Fruit fly (Drosophila melanogaster) whole organism: ENCODE measurements around the gene CG31205.

Source experiments
- CG8478 ChIP-seq: fragments of >200 bp; optimal IDR thresholded peaks from 2 replicates; lab custom pipeline; 2018; ENCODE audit warnings: inconsistent platforms
- Dll ChIP-seq: fragments of >200 bp; optimal IDR thresholded peaks from 2 replicates; lab custom pipeline; 2017
- EcR ChIP-seq, 2 experiments: fragments of >200 bp; optimal IDR thresholded peaks; 2 replicates each; lab custom pipeline; 2017; ENCODE audit warnings: missing biosample characterization in 2 of 2, missing genetic modification characterization in 2 of 2, missing genetic modification reagents in 2 of 2
- pan ChIP-seq: fragments of >200 bp; optimal IDR thresholded peaks from 2 replicates; lab custom pipeline; 2017
- psq ChIP-seq: fragments of >200 bp; optimal IDR thresholded peaks from 2 replicates; lab custom pipeline; 2017
- usp ChIP-seq: fragments of >200 bp; optimal IDR thresholded peaks from 2 replicates; lab custom pipeline; 2017; ENCODE audit warnings: missing biosample characterization, missing genetic modification characterization, mixed read lengths

The CG31205 gene

DNA sequence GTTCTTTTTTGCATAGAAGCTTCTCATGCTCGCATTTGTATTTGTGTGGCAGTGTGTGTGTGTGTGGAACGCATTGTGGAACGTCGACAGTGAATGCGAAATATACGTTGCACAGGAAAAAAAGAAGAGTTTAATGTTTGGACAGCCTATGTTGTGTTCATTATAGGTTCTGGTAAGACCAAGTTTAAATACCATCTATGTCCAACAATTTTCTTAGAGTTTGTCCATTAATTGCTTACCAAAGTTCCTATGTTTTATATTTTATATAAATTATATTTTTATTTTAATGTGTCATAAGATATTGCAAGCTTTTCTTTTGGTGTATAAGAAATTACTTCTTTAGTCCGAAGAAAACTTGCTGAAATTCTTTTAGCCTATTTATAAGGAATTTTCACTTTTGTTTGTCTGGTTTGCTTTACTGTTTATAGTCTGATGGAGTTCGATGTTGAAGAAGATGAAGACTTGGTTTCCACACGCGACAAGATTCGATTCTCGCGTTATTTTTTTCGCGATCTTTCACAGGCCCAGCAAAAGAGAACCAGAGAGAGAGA lies 50.7 kb downstream of the CG31205 start:
- TF ChIP-seq usp (GFP tag; lab: Kevin White, UChicago) (no peak), CG8478 (no peak), psq (lab: Kevin White, UChicago) (no peak), pan (lab: Kevin White, UChicago) (no peak), Dll (lab: Kevin White, UChicago) (no peak), EcR (GFP tag; optimal IDR thresholded peaks at IDR 0.05; lab: Kevin White, UChicago) (no peak)
